Worm (Caenorhabditis elegans) whole organism, mixed stage, embryonic: ENCODE results near the gene T28F3.8.
A peak's percentile ranks its signal among the peaks of the same experiment; 100 is the strongest.

Experiments
- lin-13 ChIP-seq: fragments of 150-350 bp; optimal IDR thresholded peaks from 2 replicates; lab custom pipeline; 2014; ENCODE audit warnings: missing biosample characterization, missing genetic modification characterization
- nhr-28 ChIP-seq: fragments of 150-350 bp; optimal IDR thresholded peaks from 2 replicates; lab custom pipeline; 2014; ENCODE audit warnings: missing biosample characterization, missing genetic modification characterization
- unc-62 ChIP-seq: fragments of 150-350 bp; optimal IDR thresholded peaks from 2 replicates; lab custom pipeline; 2014; ENCODE audit warnings: missing biosample characterization, missing genetic modification reagents, missing genetic modification characterization
- zip-8 ChIP-seq: fragments of 150-350 bp; optimal IDR thresholded peaks from 2 replicates; lab custom pipeline; 2014; ENCODE audit warnings: missing biosample characterization, missing genetic modification characterization

ce11 chrIV:17278363-17278762 is 28.8 kb downstream of the T28F3.8 start:
- TF ChIP-seq lin-13 (peak; percentile 99), nhr-28 (tag; lab: Kevin White, UChicago) (no peak), unc-62 (GFP tag; lab: Kevin White, UChicago) (peak; percentile 91), zip-8 (tag; lab: Kevin White, UChicago) (no peak)
